Fruit fly (Drosophila melanogaster) whole organism, prepupa: ENCODE data around the gene Nup98-96.
A peak's percentile ranks its signal among the peaks of the same experiment; 100 is the strongest.

ENCODE experiments used
- Blimp-1 ChIP-seq: fragments of 200-800 bp; sonication (Bioruptor generic); optimal IDR thresholded peaks from 3 replicates; lab custom pipeline; 2017; ENCODE audit warnings: missing biosample characterization, missing genetic modification characterization, mild to moderate bottlenecking, moderate library complexity, missing genetic modification reagents
- CG10631 ChIP-seq: fragments of 200-800 bp; sonication (Bioruptor generic); optimal IDR thresholded peaks from 2 replicates; lab custom pipeline; 2016; ENCODE audit warnings: missing biosample characterization, missing genetic modification characterization
- CG11294 ChIP-seq: fragments of 200-800 bp; sonication (Bioruptor generic); IDR thresholded peaks from 2 replicates; pipeline ENCODE4 v1.3.6; 2022; ENCODE audit warnings: missing biosample characterization, missing genetic modification characterization
- CG11762 ChIP-seq: fragments of 200-800 bp; sonication (Bioruptor generic); optimal IDR thresholded peaks from 3 replicates; lab custom pipeline; 2016; ENCODE audit warnings: missing biosample characterization, missing genetic modification characterization; ENCODE audit not compliant: insufficient read depth
- CG11902 ChIP-seq: fragments of 200-800 bp; sonication (Bioruptor generic); optimal IDR thresholded peaks from 3 replicates; lab custom pipeline; 2016; ENCODE audit warnings: missing biosample characterization, missing genetic modification characterization
- CG16779 ChIP-seq: fragments of 200-800 bp; sonication (Bioruptor generic); optimal IDR thresholded peaks from 3 replicates; lab custom pipeline; 2017; ENCODE audit warnings: missing biosample characterization, mild to moderate bottlenecking, missing genetic modification characterization
- CG3032 ChIP-seq: fragments of 200-800 bp; optimal IDR thresholded peaks from 2 replicates; lab custom pipeline; 2019; ENCODE audit warnings: missing biosample characterization, mild to moderate bottlenecking, missing genetic modification characterization, moderate library complexity
- CG31627 ChIP-seq: fragments of 200-800 bp; sonication (Bioruptor generic); optimal IDR thresholded peaks from 3 replicates; lab custom pipeline; 2016; ENCODE audit warnings: missing biosample characterization, missing genetic modification characterization
- CG32006 ChIP-seq: fragments of 200-800 bp; sonication (Bioruptor generic); optimal IDR thresholded peaks from 3 replicates; lab custom pipeline; 2017; ENCODE audit warnings: missing biosample characterization, mild to moderate bottlenecking, missing genetic modification characterization
- CG4318 ChIP-seq: fragments of 200-800 bp; sonication (Bioruptor generic); optimal IDR thresholded peaks from 3 replicates; lab custom pipeline; 2017; ENCODE audit warnings: missing biosample characterization, mild to moderate bottlenecking, missing genetic modification characterization
- CG6163 ChIP-seq: fragments of 200-800 bp; sonication (Bioruptor generic); IDR thresholded peaks from 3 replicates; pipeline ENCODE4 v1.3.6; 2022; ENCODE audit warnings: missing biosample characterization, missing genetic modification characterization
- CG6276 ChIP-seq: fragments of 200-800 bp; sonication (Bioruptor generic); optimal IDR thresholded peaks from 2 replicates; lab custom pipeline; 2017; ENCODE audit warnings: missing biosample characterization, mild to moderate bottlenecking, missing genetic modification characterization
- CG6792 ChIP-seq: fragments of 200-800 bp; sonication (Bioruptor generic); optimal IDR thresholded peaks from 3 replicates; lab custom pipeline; 2016; ENCODE audit warnings: missing biosample characterization, missing genetic modification characterization
- CG6854 ChIP-seq: fragments of 200-800 bp; sonication (Bioruptor generic); optimal IDR thresholded peaks from 2 replicates; lab custom pipeline; 2017; ENCODE audit warnings: missing biosample characterization, mild to moderate bottlenecking, missing genetic modification characterization
- CG7368 ChIP-seq: fragments of 200-800 bp; sonication (Bioruptor generic); optimal IDR thresholded peaks from 3 replicates; lab custom pipeline; 2016; ENCODE audit warnings: missing biosample characterization, missing genetic modification characterization
- CG8319 ChIP-seq: fragments of 200-800 bp; sonication (Bioruptor generic); optimal IDR thresholded peaks from 3 replicates; lab custom pipeline; 2016; ENCODE audit warnings: missing biosample characterization, missing genetic modification characterization
- CG8632 ChIP-seq: fragments of 200-800 bp; sonication (Bioruptor generic); optimal IDR thresholded peaks from 3 replicates; lab custom pipeline; 2016; ENCODE audit warnings: missing biosample characterization, missing genetic modification characterization
- Eip75B ChIP-seq: fragments of 200-800 bp; sonication (Bioruptor generic); optimal IDR thresholded peaks from 3 replicates; lab custom pipeline; 2016; ENCODE audit warnings: missing biosample characterization, missing genetic modification characterization
- Eip78C ChIP-seq: fragments of 200-800 bp; sonication (Bioruptor generic); peaks from one replicate; lab custom pipeline; 2016; ENCODE audit warnings: missing biosample characterization, missing genetic modification characterization
- Eip93F ChIP-seq: fragments of 200-800 bp; sonication (Bioruptor generic); optimal IDR thresholded peaks from 2 replicates; lab custom pipeline; 2016; ENCODE audit warnings: missing biosample characterization, mild to moderate bottlenecking, missing genetic modification characterization
- Ets21C ChIP-seq: fragments of 200-800 bp; sonication (Bioruptor generic); optimal IDR thresholded peaks from 3 replicates; lab custom pipeline; 2016; ENCODE audit warnings: missing biosample characterization, missing genetic modification characterization
- Ets96B ChIP-seq: fragments of 200-800 bp; optimal IDR thresholded peaks from 2 replicates; lab custom pipeline; 2019; ENCODE audit warnings: missing biosample characterization, mild to moderate bottlenecking, missing genetic modification characterization, moderate library complexity
- Gug ChIP-seq: fragments of 200-800 bp; sonication (Bioruptor generic); IDR thresholded peaks from 2 replicates; pipeline ENCODE4 v1.3.6; 2022; ENCODE audit warnings: missing biosample characterization, missing genetic modification characterization
- Hr38 ChIP-seq: sonication (Bioruptor generic); optimal IDR thresholded peaks from 2 replicates; lab custom pipeline; 2016; ENCODE audit warnings: missing biosample characterization, missing genetic modification characterization
- Hr39 ChIP-seq: fragments of 200-800 bp; sonication (Bioruptor generic); optimal IDR thresholded peaks from 2 replicates; lab custom pipeline; 2016; ENCODE audit warnings: missing biosample characterization, missing genetic modification characterization
- Hr4 ChIP-seq: fragments of 200-800 bp; sonication (Bioruptor generic); optimal IDR thresholded peaks from 3 replicates; lab custom pipeline; 2016; ENCODE audit warnings: missing biosample characterization, missing genetic modification characterization
- OdsH ChIP-seq: fragments of 200-800 bp; sonication (Bioruptor generic); optimal IDR thresholded peaks from 3 replicates; lab custom pipeline; 2016; ENCODE audit warnings: missing biosample characterization, missing genetic modification characterization
- Sox15 ChIP-seq: fragments of 200-800 bp; sonication (Bioruptor generic); optimal IDR thresholded peaks from 3 replicates; lab custom pipeline; 2016; ENCODE audit warnings: missing biosample characterization, missing genetic modification characterization
- cyc ChIP-seq: fragments of 200-800 bp; sonication (Bioruptor generic); optimal IDR thresholded peaks from 3 replicates; lab custom pipeline; 2016; ENCODE audit warnings: missing biosample characterization, missing genetic modification characterization
- dsx ChIP-seq: fragments of 200-800 bp; optimal IDR thresholded peaks from 3 replicates; lab custom pipeline; 2019; ENCODE audit warnings: missing biosample characterization, mild to moderate bottlenecking, missing genetic modification characterization, moderate library complexity; ENCODE audit not compliant: poor library complexity, severe bottlenecking
- eg ChIP-seq: fragments of 200-800 bp; sonication (Bioruptor generic); IDR thresholded peaks from 3 replicates; pipeline ENCODE4 v1.3.6; 2022; ENCODE audit warnings: missing biosample characterization, missing genetic modification characterization
- esn ChIP-seq: fragments of 200-800 bp; sonication (Bioruptor generic); optimal IDR thresholded peaks from 2 replicates; lab custom pipeline; 2016; ENCODE audit warnings: missing biosample characterization, mild to moderate bottlenecking, missing genetic modification characterization, moderate library complexity
- fd59A ChIP-seq: fragments of 200-800 bp; sonication (Bioruptor generic); optimal IDR thresholded peaks from 2 replicates; lab custom pipeline; 2017; ENCODE audit warnings: missing biosample characterization, mild to moderate bottlenecking, missing genetic modification characterization, missing genetic modification reagents
- fkh ChIP-seq: fragments of 200-800 bp; sonication (Bioruptor generic); optimal IDR thresholded peaks from 3 replicates; lab custom pipeline; 2017; ENCODE audit warnings: missing biosample characterization, mild to moderate bottlenecking, missing genetic modification characterization, moderate library complexity
- lz ChIP-seq: fragments of 200-800 bp; sonication (Bioruptor generic); optimal IDR thresholded peaks from 3 replicates; lab custom pipeline; 2016; ENCODE audit warnings: missing biosample characterization, missing genetic modification characterization
- pdm3 ChIP-seq: fragments of 200-800 bp; sonication (Bioruptor generic); optimal IDR thresholded peaks from 3 replicates; lab custom pipeline; 2016; ENCODE audit warnings: missing biosample characterization, missing genetic modification characterization
- ss ChIP-seq, 2 experiments: fragments of 200-800 bp; sonication (Bioruptor generic); optimal IDR thresholded peaks; 2 replicates in 1 of 2; 3 replicates in 1 of 2; lab custom pipeline; 2017 to 2018; ENCODE audit warnings: mild to moderate bottlenecking in 2 of 2, missing biosample characterization in 2 of 2, missing genetic modification characterization in 2 of 2, moderate library complexity in 1 of 2
- svp ChIP-seq: fragments of 200-800 bp; sonication (Bioruptor generic); peaks from one replicate; lab custom pipeline; 2016; ENCODE audit warnings: missing biosample characterization, missing genetic modification characterization
- topi ChIP-seq: fragments of 200-800 bp; sonication (Bioruptor generic); optimal IDR thresholded peaks from 3 replicates; lab custom pipeline; 2016; ENCODE audit warnings: missing biosample characterization, missing genetic modification characterization

Nup98-96 gene

dm6 chr3R:23737676-23738574 is 43.5 kb downstream of the Nup98-96 start (continued):
- TF ChIP-seq lz (GFP tag; lab: Kevin White, UChicago) (no peak), pdm3 (GFP tag; lab: Kevin White, UChicago) (peak; percentile 16), CG8319 (GFP tag; lab: Kevin White, UChicago) (no peak), Hr38 (GFP tag; lab: Kevin White, UChicago) (no peak), Hr4 (peak; percentile 73), CG11762 (GFP tag; lab: Kevin White, UChicago) (peak; percentile 12), CG8632 (GFP tag; lab: Kevin White, UChicago) (peak; percentile 41), eg (GFP tag; lab: Robert Waterston, UW) (no peak; the same call in 2 of the 3 replicates), Ets96B (peak; percentile 28), OdsH (GFP tag; lab: Kevin White, UChicago) (peak; percentile 33)
- TF ChIP-seq, all 60 proteins: peak for 25

- TF ChIP-seq Blimp-1 (GFP tag; lab: Kevin White, UChicago) = no peak
- peak; percentile 56 for TF ChIP-seq fkh (GFP tag; lab: Kevin White, UChicago)
- TF ChIP-seq CG6792 = no peak
- no peak for TF ChIP-seq CG16779 (tag; lab: Kevin White, UChicago)
- TF ChIP-seq CG8632 (GFP tag; lab: Kevin White, UChicago) = no peak
- TF ChIP-seq lz (GFP tag; lab: Kevin White, UChicago) = no peak
- no peak for TF ChIP-seq ss (GFP tag; optimal IDR thresholded peaks at IDR 0.05; lab: Kevin White, UChicago)
- TF ChIP-seq CG6854 (GFP tag; lab: Kevin White, UChicago) = no peak
- TF ChIP-seq CG31627 (GFP tag; lab: Kevin White, UChicago) = no peak
Measured at dm6 chr3R:23736365-23736764, 45.1 kb downstream of the Nup98-96 start.

DNA sequence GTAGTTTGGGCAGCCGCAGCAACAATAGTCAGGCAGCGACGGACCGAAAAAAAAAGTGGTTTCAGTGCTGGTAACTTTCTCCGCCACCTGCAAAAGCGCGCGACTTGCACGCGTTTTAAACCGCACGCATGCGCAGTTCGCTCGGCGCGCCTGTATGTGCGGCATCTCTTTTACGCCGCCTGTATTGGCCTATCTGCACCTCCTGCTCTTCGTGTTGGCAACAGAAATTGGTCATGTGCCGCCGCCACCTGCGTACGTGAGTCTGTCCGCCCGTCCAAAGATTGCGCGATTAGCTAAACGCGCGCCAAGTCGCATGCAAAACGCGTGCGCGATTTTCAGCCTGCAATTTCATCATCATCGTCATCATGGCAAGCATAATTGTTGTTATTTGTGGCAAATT is 45.8 kb downstream of the Nup98-96 start:
- TF ChIP-seq CG7368 (GFP tag; lab: Kevin White, UChicago) (no peak), CG4318 (GFP tag; lab: Kevin White, UChicago) (no peak), Eip93F (GFP tag; lab: Kevin White, UChicago) (no peak), dsx (GFP tag; lab: Kevin White, UChicago) (no peak), CG6163 (0 out of 3 replicates have a peak, but pooled peaks have one; percentile 10), esn (GFP tag; lab: Kevin White, UChicago) (no peak), Blimp-1 (GFP tag; lab: Kevin White, UChicago) (no peak), pdm3 (GFP tag; lab: Kevin White, UChicago) (no peak), Ets21C (no peak), ss (GFP tag; optimal IDR thresholded peaks at IDR 0.05; lab: Kevin White, UChicago) (peak in 1 of 2 experiments; percentile 11), CG8319 (GFP tag; lab: Kevin White, UChicago) (no peak), CG11902 (no peak), Hr39 (GFP tag; lab: Kevin White, UChicago) (no peak), CG32006 (GFP tag; lab: Kevin White, UChicago) (no peak), Eip78C (GFP tag; lab: Kevin White, UChicago) (peak; percentile 36), Sox15 (GFP tag; lab: Kevin White, UChicago) (no peak), CG11294 (GFP tag; lab: Robert Waterston, UW) (no peak)

- TF ChIP-seq ss (GFP tag; optimal IDR thresholded peaks at IDR 0.05; lab: Kevin White, UChicago) = peak; percentile 15 to 44
- no peak for TF ChIP-seq Ets96B
- TF ChIP-seq Gug (GFP tag; lab: Robert Waterston, UW) = no peak
- TF ChIP-seq fkh (GFP tag; lab: Kevin White, UChicago) = no peak
- TF ChIP-seq CG32006 (GFP tag; lab: Kevin White, UChicago) = peak; percentile 76
- peak; percentile 61 for TF ChIP-seq Eip78C (GFP tag; lab: Kevin White, UChicago)
- TF ChIP-seq CG6276 (GFP tag; lab: Kevin White, UChicago) = peak; percentile 71
- TF ChIP-seq esn (GFP tag; lab: Kevin White, UChicago) = no peak
- no peak for TF ChIP-seq CG31627 (GFP tag; lab: Kevin White, UChicago)
- TF ChIP-seq svp (GFP tag; lab: Kevin White, UChicago) = no peak
- TF ChIP-seq CG8632 (GFP tag; lab: Kevin White, UChicago) = peak; percentile 19
- no peak for TF ChIP-seq CG10631 (GFP tag; lab: Kevin White, UChicago)
- peak; percentile 37 for TF ChIP-seq Eip75B (GFP tag; lab: Kevin White, UChicago)
- TF ChIP-seq fd59A (GFP tag; lab: Kevin White, UChicago) = no peak
- no peak for TF ChIP-seq cyc (GFP tag; lab: Kevin White, UChicago)
- no peak for TF ChIP-seq CG6854 (GFP tag; lab: Kevin White, UChicago)
- TF ChIP-seq topi = no peak
- no peak for TF ChIP-seq CG7368 (GFP tag; lab: Kevin White, UChicago)
- peak; percentile 23 for TF ChIP-seq pdm3 (GFP tag; lab: Kevin White, UChicago)
- TF ChIP-seq dsx (GFP tag; lab: Kevin White, UChicago) = peak; percentile 32
- no peak for TF ChIP-seq CG3032 (tag; lab: Kevin White, UChicago)
- TF ChIP-seq CG8319 (GFP tag; lab: Kevin White, UChicago) = no peak
- peak; percentile 29 for TF ChIP-seq CG4318 (GFP tag; lab: Kevin White, UChicago)
Measured at dm6 chr3R:23734573-23735404, 46.6 kb downstream of the Nup98-96 start.
